Worm (Caenorhabditis elegans): Measurements from ENCODE around the gene acl-7.
A peak's percentile ranks its signal among the peaks of the same experiment; 100 is the strongest.

Gene acl-7

ce11 chrII:12847736-12848135 is 31.5 kb upstream of the acl-7 start, which contains the start of gene pes-10:
pes-10 (minus strand) TSS chrII:12847836.
- TF ChIP-seq dox-1 (GFP tag; IDR thresholded peaks at IDR 0.05) (no peak), madf-3 (GFP tag; IDR thresholded peaks at IDR 0.05) (no peak), mel-28 (tag; optimal IDR thresholded peaks at IDR 0.05; ENCODE audit: borderline replicate concordance) (no peak), aptf-3 (GFP tag; IDR thresholded peaks at IDR 0.05) (no peak)

- no peak for TF ChIP-seq Y53G8AR.9 (GFP tag; conservative IDR thresholded peaks at IDR 0.05)
- TF ChIP-seq ama-1 (optimal IDR thresholded peaks at IDR 0.05), result no peak
- no peak for TF ChIP-seq ama-1 (GFP tag; optimal IDR thresholded peaks at IDR 0.05)
- TF ChIP-seq attf-3 (GFP tag; conservative IDR thresholded peaks at IDR 0.05), result no peak
- no peak for TF ChIP-seq hmg-20 (GFP tag; IDR thresholded peaks at IDR 0.05)
- TF ChIP-seq bed-1 (GFP tag; IDR thresholded peaks at IDR 0.05), result no peak
- no peak for TF ChIP-seq snpc-3.4 (tag; optimal IDR thresholded peaks at IDR 0.05)
- no peak for TF ChIP-seq nfya-2 (GFP tag; IDR thresholded peaks at IDR 0.05)
- no peak for TF ChIP-seq ceh-91 (GFP tag; IDR thresholded peaks at IDR 0.05)
- no peak for TF ChIP-seq egl-18 (GFP tag; IDR thresholded peaks at IDR 0.05)
- no peak for TF ChIP-seq lin-40 (tag; optimal IDR thresholded peaks at IDR 0.05)
- TF ChIP-seq B0035.1 (tag; optimal IDR thresholded peaks at IDR 0.05), result no peak
- no peak for TF ChIP-seq attf-5 (GFP tag; optimal IDR thresholded peaks at IDR 0.05)
- no peak for TF ChIP-seq zfh-2 (GFP tag; conservative IDR thresholded peaks at IDR 0.05)
- TF ChIP-seq somi-1 (GFP tag; optimal IDR thresholded peaks at IDR 0.05), result no peak
- no peak for TF ChIP-seq ztf-6 (GFP tag; IDR thresholded peaks at IDR 0.05)
- no peak for TF ChIP-seq egl-44 (GFP tag; IDR thresholded peaks at IDR 0.05)
- no peak for TF ChIP-seq Y79H2A.3 (GFP tag; conservative IDR thresholded peaks at IDR 0.05)
- TF ChIP-seq xnd-1 (tag; optimal IDR thresholded peaks at IDR 0.05), result no peak
Measured at ce11 chrII:12840057-12840456, 23.8 kb upstream of the acl-7 start, which contains the start of gene lgc-35. lgc-35 (minus strand) TSS chrII:12840157.

DNA sequence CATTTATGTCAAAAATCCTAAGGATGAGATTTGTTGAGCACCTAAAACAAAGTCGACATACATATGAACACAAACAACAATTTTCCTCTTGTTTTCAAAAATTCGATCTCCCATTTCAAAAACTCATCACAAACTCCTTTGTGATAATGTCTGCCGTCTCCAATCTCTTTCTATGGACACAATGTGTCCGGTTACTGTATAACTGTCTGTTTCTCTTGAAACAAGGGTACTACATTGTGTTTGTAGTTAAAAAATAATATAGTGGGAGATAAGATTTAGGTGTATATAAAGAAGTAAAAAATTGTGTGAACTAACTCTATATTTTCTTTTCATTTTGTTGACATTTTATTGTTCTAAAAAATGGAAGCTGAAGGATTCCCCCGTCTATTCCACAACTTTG is 14.1 kb upstream of the acl-7 start, which contains the start of gene bcmo-1:
Gene bcmo-1 (plus strand): TSS at position 330 of the 400 bp plus-strand sequence.
- TF ChIP-seq athp-1 (tag; optimal IDR thresholded peaks at IDR 0.05), result no peak
- TF ChIP-seq somi-1 (GFP tag; optimal IDR thresholded peaks at IDR 0.05), result no peak
- TF ChIP-seq hmg-1.2 (GFP tag; IDR thresholded peaks at IDR 0.05), result peak; percentile 37; the same call in 1 of the 2 replicates

DNA sequence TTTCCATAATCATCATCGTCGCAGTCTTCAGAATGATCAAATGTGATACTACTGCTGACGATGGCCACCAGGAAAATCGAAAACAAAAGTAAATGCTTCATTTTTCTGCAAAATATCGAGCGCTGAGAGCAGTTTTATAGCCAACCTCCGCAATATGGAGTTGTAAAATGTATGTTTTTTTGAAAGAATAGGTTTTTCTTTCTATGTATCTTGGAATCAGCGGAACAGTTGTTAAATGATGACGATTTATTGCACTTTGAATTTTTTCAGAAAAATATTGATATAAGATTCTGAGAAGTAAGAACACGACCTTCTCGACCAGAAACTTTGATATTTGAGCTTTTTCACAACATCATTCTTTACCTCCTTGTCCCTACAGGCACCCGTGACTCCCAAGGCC is 12.6 kb upstream of the acl-7 start, which contains the start of gene Y46G5A.23:
Gene Y46G5A.23 (minus strand): TSS at position 101 of the 400 bp plus-strand sequence.
- no peak for TF ChIP-seq T26A5.8 (tag; optimal IDR thresholded peaks at IDR 0.05)
- no peak for TF ChIP-seq unc-130 (GFP tag; optimal IDR thresholded peaks at IDR 0.05)
- no peak for TF ChIP-seq rpc-1 (optimal IDR thresholded peaks at IDR 0.05)
- no peak for TF ChIP-seq rpc-1 (tag; optimal IDR thresholded peaks at IDR 0.05)
- TF ChIP-seq ceh-100 (GFP tag; IDR thresholded peaks at IDR 0.05), result no peak
- TF ChIP-seq F22D6.2 (tag; optimal IDR thresholded peaks at IDR 0.05), result no peak
- TF ChIP-seq B0035.1 (tag; optimal IDR thresholded peaks at IDR 0.05), result no peak
- TF ChIP-seq ceh-40 (GFP tag; IDR thresholded peaks at IDR 0.05), result no peak
- no peak for TF ChIP-seq attf-6 (GFP tag; IDR thresholded peaks at IDR 0.05)
- no peak for TF ChIP-seq nfyb-1 (GFP tag; IDR thresholded peaks at IDR 0.05)
- TF ChIP-seq Y56A3A.18 (GFP tag; IDR thresholded peaks at IDR 0.05), result no peak
- no peak for TF ChIP-seq ztf-26 (tag; optimal IDR thresholded peaks at IDR 0.05)
